Worm (Caenorhabditis elegans): Measurements from ENCODE around the gene C50B6.9.

C50B6.9 gene

DNA sequence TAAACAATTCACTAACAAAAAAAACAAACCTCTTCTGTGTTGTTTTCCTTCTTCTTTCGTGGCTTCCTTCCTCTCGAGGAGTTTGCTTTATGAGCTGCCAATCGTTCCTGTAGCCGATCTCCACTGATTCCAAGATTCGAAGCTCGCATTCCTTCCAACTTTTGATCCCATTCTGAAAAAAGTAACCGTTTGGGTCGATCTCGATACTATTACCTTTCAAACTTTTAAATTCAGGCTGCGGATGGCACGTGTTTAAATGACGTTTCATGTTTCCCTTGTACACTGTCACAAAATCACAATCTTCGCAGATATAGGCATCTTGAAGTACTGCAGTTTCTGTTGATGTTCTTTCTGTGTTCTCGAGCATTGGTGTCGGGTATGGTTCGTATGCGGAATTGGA, 51.3 kb downstream of the C50B6.9 start:
- TF ChIP-seq unc-62 (GFP tag; optimal IDR thresholded peaks at IDR 0.05): no peak

Data from whole organism, dauer.